Worm (Caenorhabditis elegans) whole organism, L3 larva: Measurements from ENCODE around the gene F02C12.3.

Experiments
- R02D3.7 ChIP-seq: fragments of 150-350 bp; optimal IDR thresholded peaks from 2 replicates; lab custom pipeline; 2014; ENCODE audit warnings: missing biosample characterization, missing genetic modification characterization
- ZK546.5 ChIP-seq: sonication (generic microtip); optimal IDR thresholded peaks from 2 replicates; lab custom pipeline; 2017; ENCODE audit warnings: missing biosample characterization, missing genetic modification characterization
- aly-2 ChIP-seq: fragments of 150-350 bp; optimal IDR thresholded peaks from 2 replicates; lab custom pipeline; 2014; ENCODE audit warnings: missing biosample characterization, missing genetic modification characterization
- ama-1 ChIP-seq: fragments of 150-350 bp; optimal IDR thresholded peaks from 2 replicates; lab custom pipeline; 2018
- ceh-16 ChIP-seq: sonication (generic microtip); optimal IDR thresholded peaks from 2 replicates; lab custom pipeline; 2017; ENCODE audit warnings: missing biosample characterization, missing genetic modification characterization
- ceh-28 ChIP-seq: fragments of 150-350 bp; optimal IDR thresholded peaks from 2 replicates; lab custom pipeline; 2014; ENCODE audit warnings: missing biosample characterization, missing genetic modification reagents, missing genetic modification characterization
- ceh-82 ChIP-seq: fragments of 150-350 bp; optimal IDR thresholded peaks from 2 replicates; lab custom pipeline; 2014; ENCODE audit warnings: missing biosample characterization, missing genetic modification characterization
- ceh-9 ChIP-seq: sonication (generic microtip); optimal IDR thresholded peaks from 2 replicates; lab custom pipeline; 2018; ENCODE audit warnings: missing biosample characterization, missing genetic modification characterization
- daf-12 ChIP-seq: fragments of 150-350 bp; optimal IDR thresholded peaks from 2 replicates; lab custom pipeline; 2014; ENCODE audit warnings: missing biosample characterization, missing genetic modification reagents, missing genetic modification characterization
- egl-27 ChIP-seq: sonication (generic microtip); optimal IDR thresholded peaks from 4 replicates; lab custom pipeline; 2017; ENCODE audit warnings: missing biosample characterization, missing genetic modification reagents, missing genetic modification characterization
- egl-5 ChIP-seq: fragments of 150-350 bp; optimal IDR thresholded peaks from 2 replicates; lab custom pipeline; 2017; ENCODE audit warnings: missing biosample characterization, missing genetic modification reagents, missing genetic modification characterization, inconsistent platforms
- elt-1 ChIP-seq: fragments of 150-350 bp; optimal IDR thresholded peaks from 2 replicates; lab custom pipeline; 2014; ENCODE audit warnings: missing biosample characterization, missing genetic modification characterization
- elt-2 ChIP-seq: sonication (generic microtip); optimal IDR thresholded peaks from 2 replicates; lab custom pipeline; 2016; ENCODE audit warnings: missing genetic modification reagents, mild to moderate bottlenecking, missing genetic modification characterization, missing compliant biosample characterization
- elt-3 ChIP-seq, 3 experiments: fragments of 150-350 bp in 1 of 3; sonication (generic microtip) in 2 of 3; optimal IDR thresholded peaks; 2 replicates in 2 of 3; 4 replicates in 1 of 3; lab custom pipeline; 2014 to 2017; ENCODE audit warnings: missing biosample characterization in 3 of 3, missing genetic modification characterization in 3 of 3
- eor-1 ChIP-seq, 2 experiments: fragments of 150-350 bp; optimal IDR thresholded peaks; 2 replicates each; lab custom pipeline; 2014 to 2018; ENCODE audit warnings: missing biosample characterization in 2 of 2, missing genetic modification characterization in 2 of 2
- fkh-10 ChIP-seq: sonication (generic microtip); optimal IDR thresholded peaks from 2 replicates; lab custom pipeline; 2017; ENCODE audit warnings: missing biosample characterization, missing genetic modification reagents, missing genetic modification characterization
- fkh-2 ChIP-seq: fragments of 150-350 bp; optimal IDR thresholded peaks from 2 replicates; lab custom pipeline; 2014; ENCODE audit warnings: missing biosample characterization, missing genetic modification reagents, missing genetic modification characterization
- fos-1 ChIP-seq: fragments of 150-350 bp; optimal IDR thresholded peaks from 2 replicates; lab custom pipeline; 2014; ENCODE audit warnings: missing biosample characterization, missing genetic modification characterization
- hmg-11 ChIP-seq: sonication (generic microtip); optimal IDR thresholded peaks from 2 replicates; lab custom pipeline; 2016; ENCODE audit warnings: missing genetic modification characterization, missing compliant biosample characterization
- jun-1 ChIP-seq: fragments of 150-350 bp; optimal IDR thresholded peaks from 2 replicates; lab custom pipeline; 2014; ENCODE audit warnings: missing biosample characterization, missing genetic modification reagents, missing genetic modification characterization
- lin-15B ChIP-seq: fragments of 150-350 bp; optimal IDR thresholded peaks from 2 replicates; lab custom pipeline; 2014; ENCODE audit warnings: missing biosample characterization, missing genetic modification characterization
- lin-39 ChIP-seq: fragments of 150-350 bp; optimal IDR thresholded peaks from 2 replicates; lab custom pipeline; 2018; ENCODE audit warnings: missing biosample characterization, missing genetic modification reagents, missing genetic modification characterization
- lsy-12 ChIP-seq: sonication (generic microtip); optimal IDR thresholded peaks from 2 replicates; lab custom pipeline; 2016; ENCODE audit warnings: mild to moderate bottlenecking, missing genetic modification characterization, missing compliant biosample characterization
- mdl-1 ChIP-seq: fragments of 150-350 bp; optimal IDR thresholded peaks from 2 replicates; lab custom pipeline; 2014; ENCODE audit warnings: missing biosample characterization, missing genetic modification characterization
- mml-1 ChIP-seq: fragments of 150-350 bp; sonication (generic microtip); optimal IDR thresholded peaks from 3 replicates; lab custom pipeline; 2014; ENCODE audit warnings: missing biosample characterization, missing genetic modification characterization
- nfya-1 ChIP-seq: sonication (generic microtip); optimal IDR thresholded peaks from 2 replicates; lab custom pipeline; 2017; ENCODE audit warnings: missing genetic modification characterization, mild to moderate bottlenecking, missing compliant biosample characterization, antibody characterized with exemption, moderate library complexity; ENCODE audit not compliant: insufficient read depth
- nhr-11 ChIP-seq: fragments of 150-350 bp; optimal IDR thresholded peaks from 2 replicates; lab custom pipeline; 2014; ENCODE audit warnings: missing biosample characterization, missing genetic modification characterization
- nhr-12 ChIP-seq: fragments of 150-350 bp; optimal IDR thresholded peaks from 2 replicates; lab custom pipeline; 2014; ENCODE audit warnings: missing biosample characterization, missing genetic modification characterization
- nhr-23 ChIP-seq: fragments of 150-350 bp; optimal IDR thresholded peaks from 2 replicates; lab custom pipeline; 2014; ENCODE audit warnings: missing biosample characterization, missing genetic modification reagents, missing genetic modification characterization
- nhr-237 ChIP-seq: fragments of 150-350 bp; optimal IDR thresholded peaks from 2 replicates; lab custom pipeline; 2014; ENCODE audit warnings: missing biosample characterization, missing genetic modification characterization
- nhr-25 ChIP-seq: sonication (generic microtip); optimal IDR thresholded peaks from 2 replicates; lab custom pipeline; 2017; ENCODE audit warnings: missing biosample characterization, missing genetic modification characterization
- nhr-28 ChIP-seq: fragments of 150-350 bp; optimal IDR thresholded peaks from 2 replicates; lab custom pipeline; 2014; ENCODE audit warnings: missing biosample characterization, missing genetic modification characterization
- nhr-43 ChIP-seq: sonication (generic microtip); optimal IDR thresholded peaks from 2 replicates; lab custom pipeline; 2016; ENCODE audit warnings: mild to moderate bottlenecking, missing genetic modification characterization, missing compliant biosample characterization; ENCODE audit not compliant: poor library complexity, severe bottlenecking
- nhr-67 ChIP-seq: fragments of 150-350 bp; optimal IDR thresholded peaks from 2 replicates; lab custom pipeline; 2014; ENCODE audit warnings: missing biosample characterization, missing genetic modification characterization
- nhr-76 ChIP-seq: fragments of 150-350 bp; sonication (generic microtip); optimal IDR thresholded peaks from 5 replicates; lab custom pipeline; 2014; ENCODE audit warnings: missing biosample characterization, missing genetic modification characterization
- nhr-77 ChIP-seq: fragments of 150-350 bp; optimal IDR thresholded peaks from 2 replicates; lab custom pipeline; 2014; ENCODE audit warnings: missing biosample characterization, missing genetic modification characterization
- pha-4 ChIP-seq: fragments of 150-350 bp; optimal IDR thresholded peaks from 2 replicates; lab custom pipeline; 2014; ENCODE audit warnings: missing biosample characterization, missing genetic modification reagents, missing genetic modification characterization
- pqm-1 ChIP-seq: fragments of 150-350 bp; optimal IDR thresholded peaks from 2 replicates; lab custom pipeline; 2017; ENCODE audit warnings: missing biosample characterization, missing genetic modification characterization, inconsistent platforms
- sea-2 ChIP-seq: fragments of 150-350 bp; sonication (generic microtip); optimal IDR thresholded peaks from 4 replicates; lab custom pipeline; 2014; ENCODE audit warnings: missing biosample characterization, missing genetic modification reagents, missing genetic modification characterization
- skn-1 ChIP-seq: fragments of 150-350 bp; optimal IDR thresholded peaks from 2 replicates; lab custom pipeline; 2014; ENCODE audit warnings: missing biosample characterization, missing genetic modification characterization
- snpc-4 ChIP-seq: fragments of 150-350 bp; optimal IDR thresholded peaks from 2 replicates; lab custom pipeline; 2014; ENCODE audit warnings: missing biosample characterization, missing genetic modification characterization
- tbx-2 ChIP-seq: sonication (generic microtip); optimal IDR thresholded peaks from 2 replicates; lab custom pipeline; 2016; ENCODE audit warnings: mild to moderate bottlenecking, missing genetic modification characterization, missing compliant biosample characterization
- unc-39 ChIP-seq: sonication (generic microtip); optimal IDR thresholded peaks from 4 replicates; lab custom pipeline; 2017; ENCODE audit warnings: missing biosample characterization, missing genetic modification characterization
- unc-62 ChIP-seq: fragments of 150-350 bp; sonication (generic microtip); optimal IDR thresholded peaks from 4 replicates; lab custom pipeline; 2014; ENCODE audit warnings: missing biosample characterization, missing genetic modification reagents, missing genetic modification characterization
- zag-1 ChIP-seq: fragments of 150-350 bp; optimal IDR thresholded peaks from 2 replicates; lab custom pipeline; 2014; ENCODE audit warnings: missing biosample characterization, missing genetic modification characterization
- ztf-11 ChIP-seq: fragments of 150-350 bp; optimal IDR thresholded peaks from 2 replicates; lab custom pipeline; 2014; ENCODE audit warnings: missing biosample characterization, missing genetic modification characterization
- ztf-4 ChIP-seq: fragments of 150-350 bp; optimal IDR thresholded peaks from 2 replicates; lab custom pipeline; 2014; ENCODE audit warnings: missing biosample characterization, missing genetic modification characterization

F02C12.3 gene

ce11 chrX:13358573-13358972 is 38.2 kb upstream of the F02C12.3 start:
- TF ChIP-seq nfya-1 (tag; lab: Kevin White, UChicago), result peak; percentile 63
- TF ChIP-seq tbx-2 (tag; lab: Kevin White, UChicago), result peak; percentile 80
- TF ChIP-seq elt-3 (tag; optimal IDR thresholded peaks at IDR 0.05; lab: Kevin White, UChicago), result peak in 2 of 3 experiments; percentile 33 to 61
- TF ChIP-seq lsy-12 (tag; lab: Kevin White, UChicago), result peak; percentile 59
- TF ChIP-seq egl-27 (tag; lab: Kevin White, UChicago), result peak; percentile 69
- peak; percentile 18 for TF ChIP-seq R02D3.7 (tag; lab: Kevin White, UChicago)
- peak; percentile 32 for TF ChIP-seq egl-5 (tag; lab: Kevin White, UChicago)
- TF ChIP-seq pha-4, result peak; percentile 95
- TF ChIP-seq nhr-43 (tag; lab: Kevin White, UChicago), result peak; percentile 97
- TF ChIP-seq pqm-1 (tag; lab: Kevin White, UChicago), result peak; percentile 91
- peak; percentile 12 for TF ChIP-seq ztf-4
- TF ChIP-seq ceh-9, result no peak
- TF ChIP-seq nhr-11 (tag; lab: Kevin White, UChicago), result peak; percentile 90
- TF ChIP-seq jun-1 (tag; lab: Kevin White, UChicago), result peak; percentile 93
- TF ChIP-seq elt-2 (tag; lab: Kevin White, UChicago), result peak; percentile 78
- no peak for TF ChIP-seq skn-1
- peak; percentile 81 for TF ChIP-seq ama-1 (lab: Kevin White, UChicago)
- TF ChIP-seq nhr-25, result peak; percentile 89
- TF ChIP-seq mdl-1 (tag; lab: Kevin White, UChicago), result peak; percentile 88
- TF ChIP-seq ztf-11 (tag; lab: Kevin White, UChicago), result no peak
- no peak for TF ChIP-seq ZK546.5 (tag; lab: Kevin White, UChicago)
- peak; percentile 54 for TF ChIP-seq nhr-76
- TF ChIP-seq nhr-237 (tag; lab: Kevin White, UChicago), result no peak
- peak; percentile 89 for TF ChIP-seq mml-1
- peak; percentile 87 for TF ChIP-seq nhr-23 (tag; lab: Kevin White, UChicago)
- no peak for TF ChIP-seq daf-12 (tag; lab: Kevin White, UChicago)
- no peak for TF ChIP-seq hmg-11
- TF ChIP-seq unc-39, result no peak
- TF ChIP-seq fkh-10 (GFP tag; lab: Kevin White, UChicago), result peak; percentile 78
- TF ChIP-seq, all 47 proteins: peak for 21

ce11 chrX:13359800-13360199 is 37.0 kb upstream of the F02C12.3 start:
- TF ChIP-seq elt-1 (tag; lab: Kevin White, UChicago) (no peak), egl-5 (tag; lab: Kevin White, UChicago) (no peak), eor-1 (tag; optimal IDR thresholded peaks at IDR 0.05; lab: Kevin White, UChicago) (no peak), pha-4 (peak; percentile 47), pqm-1 (tag; lab: Kevin White, UChicago) (peak; percentile 80), hmg-11 (no peak), ztf-4 (no peak), skn-1 (no peak), lsy-12 (tag; lab: Kevin White, UChicago) (no peak), aly-2 (no peak), unc-62 (GFP tag; lab: Kevin White, UChicago) (no peak), ZK546.5 (tag; lab: Kevin White, UChicago) (no peak), tbx-2 (tag; lab: Kevin White, UChicago) (no peak), fkh-10 (GFP tag; lab: Kevin White, UChicago) (no peak), nhr-77 (tag; lab: Kevin White, UChicago) (no peak), ceh-9 (no peak), daf-12 (tag; lab: Kevin White, UChicago) (no peak), nhr-237 (tag; lab: Kevin White, UChicago) (no peak), nhr-12 (tag; lab: Kevin White, UChicago) (no peak), lin-15B (tag; lab: Kevin White, UChicago) (no peak), ama-1 (lab: Kevin White, UChicago) (no peak), zag-1 (tag; lab: Kevin White, UChicago) (no peak), ztf-11 (tag; lab: Kevin White, UChicago) (no peak), nhr-23 (tag; lab: Kevin White, UChicago) (no peak), nhr-25 (peak; percentile 12), nhr-67 (tag; lab: Kevin White, UChicago) (no peak), snpc-4 (tag; lab: Kevin White, UChicago) (no peak), elt-2 (tag; lab: Kevin White, UChicago) (peak; percentile 67), jun-1 (tag; lab: Kevin White, UChicago) (no peak), nhr-76 (no peak), R02D3.7 (tag; lab: Kevin White, UChicago) (no peak), fos-1 (no peak), nfya-1 (tag; lab: Kevin White, UChicago) (no peak), nhr-28 (no peak), nhr-11 (tag; lab: Kevin White, UChicago) (no peak), elt-3 (tag; optimal IDR thresholded peaks at IDR 0.05; lab: Kevin White, UChicago) (no peak), ceh-82 (tag; lab: Kevin White, UChicago) (no peak), mml-1 (peak; percentile 78), egl-27 (tag; lab: Kevin White, UChicago) (peak; percentile 19), lin-39 (tag; lab: Kevin White, UChicago) (no peak), sea-2 (GFP tag; lab: Kevin White, UChicago) (no peak), fkh-2 (tag; lab: Kevin White, UChicago) (no peak), mdl-1 (tag; lab: Kevin White, UChicago) (no peak), ceh-28 (tag; lab: Kevin White, UChicago) (no peak), ceh-16 (tag; lab: Kevin White, UChicago) (no peak), nhr-43 (tag; lab: Kevin White, UChicago) (peak; percentile 22), unc-39 (no peak)
